Fruit fly (Drosophila melanogaster) whole organism, prepupa: Measurements from ENCODE around the gene Grx1.

Experiments
- CG3032 ChIP-seq: fragments of 200-800 bp; optimal IDR thresholded peaks from 2 replicates; lab custom pipeline; 2019; ENCODE audit warnings: missing biosample characterization, mild to moderate bottlenecking, missing genetic modification characterization, moderate library complexity
- CG4318 ChIP-seq: fragments of 200-800 bp; sonication (Bioruptor generic); optimal IDR thresholded peaks from 3 replicates; lab custom pipeline; 2017; ENCODE audit warnings: missing biosample characterization, mild to moderate bottlenecking, missing genetic modification characterization
- Hr39 ChIP-seq: fragments of 200-800 bp; sonication (Bioruptor generic); optimal IDR thresholded peaks from 2 replicates; lab custom pipeline; 2016; ENCODE audit warnings: missing biosample characterization, missing genetic modification characterization
- Lpt ChIP-seq: fragments of 200-800 bp; sonication (Bioruptor generic); optimal IDR thresholded peaks from 3 replicates; lab custom pipeline; 2016; ENCODE audit warnings: missing biosample characterization, missing genetic modification characterization
- OdsH ChIP-seq: fragments of 200-800 bp; sonication (Bioruptor generic); optimal IDR thresholded peaks from 3 replicates; lab custom pipeline; 2016; ENCODE audit warnings: missing biosample characterization, missing genetic modification characterization
- cyc ChIP-seq: fragments of 200-800 bp; sonication (Bioruptor generic); optimal IDR thresholded peaks from 3 replicates; lab custom pipeline; 2016; ENCODE audit warnings: missing biosample characterization, missing genetic modification characterization

DNA sequence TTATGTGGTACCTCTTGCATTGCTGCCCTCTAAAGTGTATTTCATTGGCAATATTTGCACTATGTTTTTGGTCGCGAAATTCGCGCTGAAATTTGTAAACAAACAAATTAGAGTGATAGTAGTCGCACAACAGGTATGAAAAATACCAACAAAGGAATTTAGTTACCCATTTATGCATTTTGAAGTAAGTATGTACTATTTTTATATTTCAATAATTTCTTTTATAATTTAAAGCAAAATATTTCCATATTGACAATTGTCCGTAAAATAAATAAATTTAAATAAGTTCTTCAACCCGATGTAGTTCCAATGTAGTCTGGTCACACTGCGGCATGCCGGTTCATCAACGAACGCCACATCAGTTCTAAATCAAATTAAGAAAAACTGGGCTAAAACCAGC lies 3.4 kb downstream of the Grx1 start, which contains the start of the genes Rad9 and Uggt:
- no peak for TF ChIP-seq cyc (GFP tag; lab: Kevin White, UChicago)
- TF ChIP-seq Hr39 = no peak
- TF ChIP-seq CG3032 (tag; lab: Kevin White, UChicago) = no peak
- no peak for TF ChIP-seq CG4318 (GFP tag; lab: Kevin White, UChicago)
- TF ChIP-seq Lpt = no peak
- TF ChIP-seq OdsH (GFP tag; lab: Kevin White, UChicago) = no peak
